Worm (Caenorhabditis elegans) whole organism, midembryonic: ENCODE measurements around the gene mrck-1.
A peak's percentile ranks its signal among the peaks of the same experiment; 100 is the strongest.

Experiments
- T22C8.4 ChIP-seq: fragments of 200-800 bp; sonication (Bioruptor generic); IDR thresholded peaks from 2 replicates; pipeline ENCODE4 v1.3.6; 2022; ENCODE audit warnings: missing genetic modification characterization, missing compliant biosample characterization
- cog-1 ChIP-seq: sonication (generic microtip); optimal IDR thresholded peaks from 2 replicates; lab custom pipeline; 2016; ENCODE audit warnings: missing genetic modification characterization, missing compliant biosample characterization
- flt-1 ChIP-seq: fragments of 200-800 bp; sonication (Bioruptor generic); IDR thresholded peaks from 2 replicates; pipeline ENCODE4 v1.3.6; 2022; ENCODE audit warnings: missing genetic modification characterization, missing compliant biosample characterization
- klf-2 ChIP-seq: fragments of 200-800 bp; sonication (Bioruptor generic); conservative IDR thresholded peaks from 2 replicates; pipeline ENCODE4 v1.3.6; 2022; ENCODE audit warnings: missing genetic modification reagents, missing genetic modification characterization, missing compliant biosample characterization
- ref-1 ChIP-seq: fragments of 200-800 bp; sonication (Bioruptor generic); conservative IDR thresholded peaks from 2 replicates; pipeline ENCODE4 v1.3.6; 2022; ENCODE audit warnings: missing genetic modification reagents, missing genetic modification characterization, missing compliant biosample characterization
- tab-1 ChIP-seq: fragments of 200-800 bp; sonication (Bioruptor generic); IDR thresholded peaks from 2 replicates; pipeline ENCODE4 v1.3.6; 2022; ENCODE audit warnings: missing genetic modification characterization, missing compliant biosample characterization
- ztf-29 ChIP-seq: fragments of 200-800 bp; sonication (Bioruptor generic); IDR thresholded peaks from 2 replicates; pipeline ENCODE4 v1.3.6; 2022; ENCODE audit warnings: missing genetic modification reagents, missing genetic modification characterization, missing compliant biosample characterization

DNA sequence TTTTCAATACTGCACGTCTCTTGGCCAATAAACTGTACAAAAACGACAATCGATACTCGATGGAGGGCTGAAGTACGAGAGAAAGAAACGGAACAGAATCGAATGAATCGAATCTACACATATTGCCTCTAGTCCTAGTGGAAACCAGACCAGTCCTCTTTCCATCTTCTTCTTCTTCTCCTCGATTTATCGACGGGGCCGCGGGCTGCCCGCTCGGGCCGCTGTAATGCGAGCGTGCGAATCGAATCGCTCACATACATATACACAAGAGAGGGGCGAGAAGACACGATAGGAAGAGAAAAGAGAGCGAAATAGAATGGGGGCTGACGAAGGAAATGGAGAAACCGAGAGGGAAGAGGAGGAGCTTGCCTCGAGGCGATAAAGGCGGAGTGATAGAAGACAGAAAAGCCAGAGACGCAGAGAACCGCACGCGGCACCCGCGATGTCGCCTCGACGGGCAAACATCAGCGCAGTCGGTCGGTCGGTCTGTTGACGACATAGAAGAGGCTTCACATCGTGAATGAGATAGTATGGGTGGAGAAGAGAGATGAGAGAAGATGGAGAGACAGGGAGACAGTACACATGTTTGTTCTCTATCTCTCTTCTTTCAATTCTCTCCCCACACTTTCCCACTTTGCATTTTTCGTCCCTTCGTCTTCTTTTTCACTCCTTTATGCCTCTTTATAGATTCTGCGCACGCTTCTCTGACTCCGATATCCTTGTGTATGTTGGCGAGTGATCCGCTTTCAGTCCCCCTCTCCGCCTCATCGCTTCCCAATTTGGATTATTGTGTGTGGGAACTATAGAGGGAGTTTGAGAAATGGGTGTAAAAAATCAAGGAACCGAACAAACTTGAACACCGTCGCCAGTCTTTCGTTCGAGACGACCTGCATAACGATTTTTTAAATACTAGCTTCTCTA is 39.5 kb downstream of the mrck-1 start:
- TF ChIP-seq T22C8.4 (GFP tag; lab: Robert Waterston, UW), result peak; percentile 53; the same call in 1 of the 2 replicates
- TF ChIP-seq cog-1 (tag; lab: Kevin White, UChicago), result peak; percentile 96
- TF ChIP-seq ref-1, result 0 out of 2 replicates have a peak, but pooled peaks have one; percentile 11
- TF ChIP-seq flt-1 (GFP tag; lab: Robert Waterston, UW), result peak; percentile 48
- TF ChIP-seq tab-1, result no peak
- no peak for TF ChIP-seq ztf-29
- TF ChIP-seq klf-2 (GFP tag; lab: Robert Waterston, UW), result 0 out of 2 replicates have a peak, but pooled peaks have one; percentile 15
